Fruit fly (Drosophila melanogaster): ENCODE results near the gene CG8460.
A peak's percentile ranks its signal among the peaks of the same experiment; 100 is the strongest.

CG8460 gene

DNA sequence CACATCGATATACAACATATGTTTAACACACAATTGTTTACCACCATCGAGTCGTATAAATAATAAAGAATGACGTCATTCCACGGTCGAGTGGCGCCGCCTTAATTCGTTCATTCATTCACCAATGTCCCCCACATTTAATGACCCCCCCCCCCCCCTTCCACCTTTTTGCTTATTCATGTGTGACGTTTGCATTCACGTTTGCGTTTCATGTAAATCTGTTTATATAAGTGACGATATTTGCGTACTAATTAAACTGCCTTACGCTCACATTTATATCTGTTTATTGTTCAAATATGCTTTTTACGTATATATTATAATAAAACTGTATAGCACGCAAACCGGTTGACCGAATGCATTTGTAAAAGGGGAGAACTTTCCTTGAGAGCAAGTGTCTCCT is 36.6 kb downstream of the CG8460 start:
- TF ChIP-seq CG4496 (GFP tag; IDR thresholded peaks at IDR 0.05): no peak
- TF ChIP-seq EcR (GFP tag; optimal IDR thresholded peaks at IDR 0.05): no peak
- TF ChIP-seq fd96Ca (GFP tag; IDR thresholded peaks at IDR 0.05): no peak
- TF ChIP-seq CG17806 (tag; optimal IDR thresholded peaks at IDR 0.05): no peak
- no peak for TF ChIP-seq CG34367 (tag; optimal IDR thresholded peaks at IDR 0.05)
- TF ChIP-seq CG8301 (tag; optimal IDR thresholded peaks at IDR 0.05): no peak
- TF ChIP-seq CG8159 (tag; optimal IDR thresholded peaks at IDR 0.05): peak; percentile 1
- TF ChIP-seq CG12605 (GFP tag; IDR thresholded peaks at IDR 0.05): no peak
- TF ChIP-seq Pif1A (GFP tag; optimal IDR thresholded peaks at IDR 0.05): peak; percentile 13
- TF ChIP-seq Snoo (tag; optimal IDR thresholded peaks at IDR 0.05): peak; percentile 1
- TF ChIP-seq CG32121 (GFP tag; IDR thresholded peaks at IDR 0.05): no peak
- no peak for TF ChIP-seq Ets98B (GFP tag; IDR thresholded peaks at IDR 0.05)
- TF ChIP-seq CG10348 (GFP tag; IDR thresholded peaks at IDR 0.05): no peak
- no peak for TF ChIP-seq CG13204 (GFP tag; optimal IDR thresholded peaks at IDR 0.05)
- no peak for TF ChIP-seq Pif1B (GFP tag; optimal IDR thresholded peaks at IDR 0.05)
- TF ChIP-seq CG15710 (tag; optimal IDR thresholded peaks at IDR 0.05): no peak
- no peak for TF ChIP-seq D1 (tag; optimal IDR thresholded peaks at IDR 0.05)
- no peak for TF ChIP-seq CG14655 (GFP tag; optimal IDR thresholded peaks at IDR 0.05)

DNA sequence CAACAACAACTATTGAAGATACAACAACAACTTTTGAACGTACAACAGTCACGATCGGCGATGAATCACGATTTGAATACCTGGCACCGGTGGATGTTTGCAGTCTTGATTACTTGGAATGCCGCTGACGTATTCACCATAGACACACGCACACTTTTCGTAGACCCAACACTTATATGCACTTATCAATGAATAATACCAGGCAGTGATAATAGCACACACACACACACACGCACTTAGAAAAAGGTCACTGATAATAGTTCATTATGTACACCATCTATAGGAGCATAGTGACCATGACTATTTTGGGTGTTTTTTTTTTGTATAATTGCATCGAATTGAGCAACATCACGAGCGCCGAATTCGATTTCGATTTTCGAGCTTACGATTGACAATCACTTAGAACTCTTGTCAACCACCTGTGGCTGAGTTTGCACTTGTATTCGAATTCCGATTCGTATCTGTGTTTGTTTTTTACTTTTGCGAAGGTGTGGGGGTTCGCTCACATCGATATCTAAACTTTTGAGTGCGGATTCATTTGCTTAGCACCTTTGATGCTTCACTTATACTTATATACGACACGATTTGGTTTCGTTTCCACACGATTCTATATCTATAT is 42.1 kb downstream of the CG8460 start:
- TF ChIP-seq CG8159 (tag; optimal IDR thresholded peaks at IDR 0.05): no peak
- TF ChIP-seq CG17806 (tag; optimal IDR thresholded peaks at IDR 0.05): no peak
- TF ChIP-seq CG4496 (GFP tag; IDR thresholded peaks at IDR 0.05): no peak
- no peak for TF ChIP-seq CG8301 (tag; optimal IDR thresholded peaks at IDR 0.05)
- TF ChIP-seq CG9948 (tag; optimal IDR thresholded peaks at IDR 0.05): no peak
- TF ChIP-seq gl (tag; optimal IDR thresholded peaks at IDR 0.05): no peak
- TF ChIP-seq CG10348 (GFP tag; IDR thresholded peaks at IDR 0.05): no peak
- no peak for TF ChIP-seq Snoo (tag; optimal IDR thresholded peaks at IDR 0.05)
- no peak for TF ChIP-seq CG15710 (tag; optimal IDR thresholded peaks at IDR 0.05)
- no peak for TF ChIP-seq CG34367 (tag; optimal IDR thresholded peaks at IDR 0.05)
- no peak for TF ChIP-seq Pif1B (GFP tag; optimal IDR thresholded peaks at IDR 0.05)
- no peak for TF ChIP-seq EcR (GFP tag; optimal IDR thresholded peaks at IDR 0.05)
- no peak for TF ChIP-seq CG14655 (GFP tag; optimal IDR thresholded peaks at IDR 0.05)
- no peak for TF ChIP-seq D1 (tag; optimal IDR thresholded peaks at IDR 0.05)
- no peak for TF ChIP-seq rn (GFP tag; IDR thresholded peaks at IDR 0.05)
- TF ChIP-seq CG32121 (GFP tag; IDR thresholded peaks at IDR 0.05): no peak
- no peak for TF ChIP-seq fd96Ca (GFP tag; IDR thresholded peaks at IDR 0.05)
- no peak for TF ChIP-seq Ets98B (GFP tag; IDR thresholded peaks at IDR 0.05)
- no peak for TF ChIP-seq Pif1A (GFP tag; optimal IDR thresholded peaks at IDR 0.05)

DNA sequence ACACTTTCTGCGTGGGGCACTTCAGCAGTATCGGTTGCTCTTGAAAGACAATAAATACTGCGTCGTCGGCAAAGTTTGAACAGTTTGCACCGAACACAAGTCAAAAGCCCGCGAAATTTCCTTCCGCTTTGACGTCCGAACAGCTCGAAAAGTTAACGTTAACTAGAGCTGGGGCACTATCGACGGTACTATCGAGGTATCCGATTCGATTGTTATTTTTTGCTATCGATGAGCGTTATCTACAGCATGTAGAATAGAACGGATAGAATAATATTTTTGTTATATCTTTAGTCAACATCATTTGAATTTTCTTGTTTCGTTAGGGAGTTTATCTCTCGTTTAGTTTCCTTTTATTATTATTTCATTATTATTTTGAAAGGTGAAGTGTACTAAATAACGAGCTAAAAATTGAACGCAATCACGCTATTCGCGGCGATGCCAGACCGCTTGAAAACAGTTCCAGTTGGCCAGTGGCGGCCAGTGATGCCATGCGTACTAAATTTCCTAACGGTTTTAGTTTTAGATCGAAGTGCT is 42.8 kb downstream of the CG8460 start, which contains the start of gene Pvr:
Pvr (minus strand) TSS at position 167 of the 534 bp plus-strand sequence.
- no peak for TF ChIP-seq Pif1A (GFP tag; optimal IDR thresholded peaks at IDR 0.05)

DNA sequence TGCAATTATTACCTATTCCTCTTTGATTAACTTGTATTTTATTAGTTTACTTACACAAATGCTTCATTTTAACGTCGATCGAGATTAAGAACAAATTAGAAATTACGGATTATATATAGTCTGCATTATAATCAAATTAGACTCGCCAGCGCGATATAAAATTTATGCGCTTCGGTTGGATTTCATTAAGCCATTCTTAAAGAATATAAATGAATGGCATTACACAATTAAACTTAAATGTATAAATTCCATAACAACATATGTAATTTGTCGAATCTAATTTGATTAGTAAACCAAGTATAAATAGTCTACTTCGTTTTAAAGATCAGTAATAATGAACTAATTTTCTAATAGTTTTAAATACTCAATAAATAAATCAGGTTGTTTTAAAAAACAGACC is 44.7 kb downstream of the CG8460 start, which contains the start of gene Spn28F:
Spn28F (minus strand) TSS at position 101 of the 400 bp plus-strand sequence.
- no peak for TF ChIP-seq rn (GFP tag; IDR thresholded peaks at IDR 0.05)
- TF ChIP-seq CG10348 (GFP tag; IDR thresholded peaks at IDR 0.05): no peak
- no peak for TF ChIP-seq Pif1B (GFP tag; optimal IDR thresholded peaks at IDR 0.05)
- no peak for TF ChIP-seq gl (tag; optimal IDR thresholded peaks at IDR 0.05)
- no peak for TF ChIP-seq Pif1A (GFP tag; optimal IDR thresholded peaks at IDR 0.05)
- TF ChIP-seq D1 (tag; optimal IDR thresholded peaks at IDR 0.05): no peak
- no peak for TF ChIP-seq CG8301 (tag; optimal IDR thresholded peaks at IDR 0.05)
- no peak for TF ChIP-seq CG8159 (tag; optimal IDR thresholded peaks at IDR 0.05)
- no peak for TF ChIP-seq CG9948 (tag; optimal IDR thresholded peaks at IDR 0.05)
- no peak for TF ChIP-seq CG14655 (GFP tag; optimal IDR thresholded peaks at IDR 0.05)
- TF ChIP-seq CG32121 (GFP tag; IDR thresholded peaks at IDR 0.05): no peak
- no peak for TF ChIP-seq CG15710 (tag; optimal IDR thresholded peaks at IDR 0.05)
- no peak for TF ChIP-seq CG12605 (GFP tag; IDR thresholded peaks at IDR 0.05)
- TF ChIP-seq fd96Ca (GFP tag; IDR thresholded peaks at IDR 0.05): no peak

DNA sequence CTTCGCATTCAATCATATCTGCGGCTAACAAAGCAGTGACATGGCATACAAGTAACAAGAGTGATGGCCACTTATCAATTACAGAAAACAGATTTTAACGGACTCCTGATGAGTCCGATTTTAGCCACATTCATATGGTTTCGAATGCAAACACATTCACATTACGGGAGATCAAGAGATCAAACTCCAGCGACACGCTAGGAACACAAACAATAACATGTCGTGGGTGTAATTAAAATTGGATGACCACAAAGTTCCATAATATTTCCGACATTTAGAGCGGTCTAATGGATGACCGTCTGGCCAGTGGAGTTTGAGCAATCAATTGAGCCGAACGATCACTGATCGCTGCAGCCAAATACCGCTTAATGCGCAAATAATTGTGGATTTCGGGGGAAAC is 45.2 kb downstream of the CG8460 start, which contains the start of gene CG14277:
CG14277 (plus strand) TSS at position 301 of the 400 bp plus-strand sequence.
- TF ChIP-seq CG34367 (tag; optimal IDR thresholded peaks at IDR 0.05): no peak
- no peak for TF ChIP-seq CG12605 (GFP tag; IDR thresholded peaks at IDR 0.05)
- no peak for TF ChIP-seq fd96Ca (GFP tag; IDR thresholded peaks at IDR 0.05)
- TF ChIP-seq CG10348 (GFP tag; IDR thresholded peaks at IDR 0.05): no peak
- TF ChIP-seq rn (GFP tag; IDR thresholded peaks at IDR 0.05): no peak
- no peak for TF ChIP-seq CG13204 (GFP tag; optimal IDR thresholded peaks at IDR 0.05)
- no peak for TF ChIP-seq CG9948 (tag; optimal IDR thresholded peaks at IDR 0.05)
- no peak for TF ChIP-seq gl (tag; optimal IDR thresholded peaks at IDR 0.05)
- TF ChIP-seq EcR (GFP tag; optimal IDR thresholded peaks at IDR 0.05): no peak
- TF ChIP-seq Snoo (tag; optimal IDR thresholded peaks at IDR 0.05): no peak
- no peak for TF ChIP-seq D1 (tag; optimal IDR thresholded peaks at IDR 0.05)
- no peak for TF ChIP-seq CG8301 (tag; optimal IDR thresholded peaks at IDR 0.05)

DNA sequence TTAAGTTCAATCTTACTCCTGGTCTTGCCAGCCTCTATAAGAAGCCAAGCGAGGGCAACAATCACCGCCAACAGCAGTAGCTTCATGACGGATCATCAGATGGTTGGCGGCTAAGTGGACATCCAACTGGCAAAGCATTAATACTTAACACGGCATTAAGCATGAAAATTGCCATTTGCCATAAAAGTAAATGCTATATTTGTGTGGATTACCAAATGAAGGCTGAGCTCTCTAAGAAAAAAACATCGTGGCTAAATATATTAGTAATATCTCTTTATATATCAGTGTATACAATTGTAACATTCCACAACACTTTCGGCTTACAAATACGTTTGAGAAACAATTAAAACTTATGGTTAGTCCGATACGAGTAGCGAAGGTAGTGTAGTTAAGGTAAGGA is 46.9 kb downstream of the CG8460 start, which contains the start of gene CG43057:
CG43057 (minus strand) TSS at position 101 of the 400 bp plus-strand sequence.
- TF ChIP-seq CG34367 (tag; optimal IDR thresholded peaks at IDR 0.05) (no peak), CG17806 (tag; optimal IDR thresholded peaks at IDR 0.05) (no peak), Pif1A (GFP tag; optimal IDR thresholded peaks at IDR 0.05) (no peak), Snoo (tag; optimal IDR thresholded peaks at IDR 0.05) (no peak), Pif1B (GFP tag; optimal IDR thresholded peaks at IDR 0.05) (no peak), rn (GFP tag; IDR thresholded peaks at IDR 0.05) (no peak), CG15710 (tag; optimal IDR thresholded peaks at IDR 0.05) (no peak), EcR (GFP tag; optimal IDR thresholded peaks at IDR 0.05) (no peak), CG13204 (GFP tag; optimal IDR thresholded peaks at IDR 0.05) (no peak), CG10348 (GFP tag; IDR thresholded peaks at IDR 0.05) (no peak), CG9948 (tag; optimal IDR thresholded peaks at IDR 0.05) (no peak), D1 (tag; optimal IDR thresholded peaks at IDR 0.05) (no peak)

All from whole organism, pupa.